Fruit fly (Drosophila melanogaster): ENCODE data around the gene Tmem43.

Tmem43 gene

DNA sequence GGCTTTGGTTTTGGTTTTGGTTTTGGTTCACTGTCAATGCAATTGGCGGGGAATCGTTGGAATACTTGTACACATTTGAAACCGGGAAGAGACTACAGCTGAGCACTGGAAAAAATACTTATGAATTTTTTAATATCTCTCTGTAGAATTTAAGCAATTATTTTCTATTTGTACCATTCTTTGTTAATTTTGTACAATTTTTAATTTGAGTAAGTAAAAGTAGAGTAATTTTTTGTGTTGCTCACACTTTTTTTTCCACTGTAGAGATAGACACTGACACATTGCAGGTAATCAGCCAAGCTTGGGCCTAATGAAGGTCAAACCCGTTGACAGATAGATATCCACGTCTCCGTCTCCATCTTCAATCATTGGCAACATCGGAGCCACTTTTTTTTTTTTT, 31.6 kb downstream of the Tmem43 start (continued):
- TF ChIP-seq CHES-1-like (GFP tag; optimal IDR thresholded peaks at IDR 0.05) (no peak), CG33557 (GFP tag; optimal IDR thresholded peaks at IDR 0.05) (no peak), dimm (GFP tag; IDR thresholded peaks at IDR 0.05) (no peak), CG11723 (GFP tag; optimal IDR thresholded peaks at IDR 0.05) (no peak), CG15073 (GFP tag; optimal IDR thresholded peaks at IDR 0.05) (no peak), ssp (GFP tag; IDR thresholded peaks at IDR 0.05) (0 out of 2 replicates have a peak, but pooled peaks have one; percentile 16), bowl (GFP tag; IDR thresholded peaks at IDR 0.05) (no peak), zfh2 (GFP tag; optimal IDR thresholded peaks at IDR 0.05) (no peak), CG30431 (GFP tag; optimal IDR thresholded peaks at IDR 0.05) (no peak), CG2120 (GFP tag; optimal IDR thresholded peaks at IDR 0.05) (no peak), CG10462 (GFP tag; optimal IDR thresholded peaks at IDR 0.05) (no peak), Nf-YA (GFP tag; IDR thresholded peaks at IDR 0.05) (no peak), caup (GFP tag; optimal IDR thresholded peaks at IDR 0.05; ENCODE audit: severe bottlenecking) (no peak), Jarid2 (GFP tag; optimal IDR thresholded peaks at IDR 0.05) (no peak), CG12071 (GFP tag; optimal IDR thresholded peaks at IDR 0.05) (no peak), CG6689 (GFP tag; IDR thresholded peaks at IDR 0.05) (peak; percentile 43; the same call in 1 of the 2 replicates), nmo (GFP tag; optimal IDR thresholded peaks at IDR 0.05) (peak; percentile 44), en (GFP tag; optimal IDR thresholded peaks at IDR 0.05) (no peak), CG3847 (GFP tag; IDR thresholded peaks at IDR 0.05) (no peak), Gug (GFP tag; IDR thresholded peaks at IDR 0.05) (no peak), CG15696 (tag; optimal IDR thresholded peaks at IDR 0.05) (no peak), Oaz (GFP tag; IDR thresholded peaks at IDR 0.05) (no peak), chinmo (GFP tag; IDR thresholded peaks at IDR 0.05; ENCODE audit: partially characterized antibody) (no peak), eyg (GFP tag; optimal IDR thresholded peaks at IDR 0.05) (no peak), Adf1 (GFP tag; IDR thresholded peaks at IDR 0.05) (no peak), CG8478 (optimal IDR thresholded peaks at IDR 0.05) (no peak), CG12219 (GFP tag; optimal IDR thresholded peaks at IDR 0.05) (no peak), CG7839 (tag; optimal IDR thresholded peaks at IDR 0.05) (peak; percentile 27), Dad (GFP tag; optimal IDR thresholded peaks at IDR 0.05) (no peak), tup (GFP tag; optimal IDR thresholded peaks at IDR 0.05) (no peak), pzg (GFP tag; optimal IDR thresholded peaks at IDR 0.05) (no peak), CG15479 (GFP tag; optimal IDR thresholded peaks at IDR 0.05) (no peak), yki (optimal IDR thresholded peaks at IDR 0.05) (no peak), GATAe (GFP tag; conservative IDR thresholded peaks at IDR 0.05) (no peak), p53 (GFP tag; optimal IDR thresholded peaks at IDR 0.05) (no peak), phol (tag; optimal IDR thresholded peaks at IDR 0.05) (peak; percentile 18), chn (GFP tag; optimal IDR thresholded peaks at IDR 0.05) (no peak), D (optimal IDR thresholded peaks at IDR 0.05) (no peak), D (GFP tag; optimal IDR thresholded peaks at IDR 0.05) (no peak), cas (GFP tag; IDR thresholded peaks at IDR 0.05) (no peak), E2f2 (GFP tag; IDR thresholded peaks at IDR 0.05) (no peak), CG9609 (GFP tag; optimal IDR thresholded peaks at IDR 0.05) (no peak), CG6765 (GFP tag; optimal IDR thresholded peaks at IDR 0.05) (no peak), lov (optimal IDR thresholded peaks at IDR 0.05) (no peak), lov (GFP tag; IDR thresholded peaks at IDR 0.05) (no peak), knrl (GFP tag; IDR thresholded peaks at IDR 0.05; ENCODE audit: partially characterized antibody) (no peak), CG16779 (GFP tag; IDR thresholded peaks at IDR 0.05) (no peak), sug (tag; optimal IDR thresholded peaks at IDR 0.05) (no peak), dm (GFP tag; optimal IDR thresholded peaks at IDR 0.05) (no peak), tap (tag; optimal IDR thresholded peaks at IDR 0.05) (no peak), grn (GFP tag; optimal IDR thresholded peaks at IDR 0.05) (no peak), CG10267 (tag; optimal IDR thresholded peaks at IDR 0.05) (no peak), CG6254 (GFP tag; optimal IDR thresholded peaks at IDR 0.05) (no peak), CG4282 (GFP tag; optimal IDR thresholded peaks at IDR 0.05) (no peak)
